Worm (Caenorhabditis elegans) whole organism, late embryonic: ENCODE data around the gene mev-1.

Source experiments
- ama-1 ChIP-seq: fragments of 150-350 bp; optimal IDR thresholded peaks from 2 replicates; lab custom pipeline; 2014
- ceh-31 ChIP-seq: sonication (generic microtip); optimal IDR thresholded peaks from 2 replicates; lab custom pipeline; 2016; ENCODE audit warnings: missing genetic modification characterization, missing compliant biosample characterization
- ceh-45 ChIP-seq: fragments of 200-800 bp; sonication (Bioruptor generic); IDR thresholded peaks from 2 replicates; pipeline ENCODE4 v1.3.6; 2022; ENCODE audit warnings: missing genetic modification reagents, missing genetic modification characterization, missing compliant biosample characterization
- ceh-6 ChIP-seq: fragments of 200-800 bp; sonication (Bioruptor generic); optimal IDR thresholded peaks from 2 replicates; lab custom pipeline; 2018; ENCODE audit warnings: mild to moderate bottlenecking, missing genetic modification characterization, missing compliant biosample characterization
- dmd-4 ChIP-seq: sonication (generic microtip); optimal IDR thresholded peaks from 2 replicates; lab custom pipeline; 2016; ENCODE audit warnings: borderline replicate concordance, missing genetic modification characterization, missing compliant biosample characterization
- elt-2 ChIP-seq: sonication (generic microtip); optimal IDR thresholded peaks from 2 replicates; lab custom pipeline; 2016; ENCODE audit warnings: missing genetic modification reagents, missing genetic modification characterization, missing compliant biosample characterization
- pha-4 ChIP-seq: fragments of 150-350 bp; optimal IDR thresholded peaks from 2 replicates; lab custom pipeline; 2018; ENCODE audit warnings: missing biosample characterization, missing genetic modification reagents, missing genetic modification characterization
- pros-1 ChIP-seq: fragments of 150-350 bp; optimal IDR thresholded peaks from 2 replicates; lab custom pipeline; 2014; ENCODE audit warnings: missing biosample characterization, missing genetic modification reagents, missing genetic modification characterization
- rnt-1 ChIP-seq: sonication (generic microtip); optimal IDR thresholded peaks from 2 replicates; lab custom pipeline; 2016; ENCODE audit warnings: missing genetic modification characterization, missing compliant biosample characterization
- sdc-2 ChIP-seq: sonication (generic microtip); optimal IDR thresholded peaks from 2 replicates; lab custom pipeline; 2016; ENCODE audit warnings: missing genotype, missing genetic modification characterization, missing compliant biosample characterization
- tbx-2 ChIP-seq: sonication (generic microtip); optimal IDR thresholded peaks from 2 replicates; lab custom pipeline; 2016; ENCODE audit warnings: missing genetic modification characterization, missing compliant biosample characterization
- unc-3 ChIP-seq, 2 experiments: fragments of 200-800 bp in 1 of 2; sonication (Bioruptor generic) in 1 of 2; sonication (generic microtip) in 1 of 2; conservative IDR thresholded peaks in 1 of 2; optimal IDR thresholded peaks in 1 of 2; 2 replicates each; pipeline versions ENCODE4 v1.3.6 to Lab custom; 2016 to 2022; ENCODE audit warnings: missing compliant biosample characterization in 2 of 2, missing genetic modification characterization in 2 of 2, missing genetic modification reagents in 1 of 2

- TF ChIP-seq ceh-6, result no peak
- TF ChIP-seq ama-1 (lab: Kevin White, UChicago), result no peak
- TF ChIP-seq ceh-31, result no peak
- no peak for TF ChIP-seq pros-1 (tag; lab: Kevin White, UChicago)
- no peak for TF ChIP-seq dmd-4 (tag; lab: Kevin White, UChicago)
- TF ChIP-seq sdc-2 (tag; lab: Kevin White, UChicago), result no peak
- no peak for TF ChIP-seq pha-4 (tag; lab: Kevin White, UChicago)
- TF ChIP-seq unc-3 (GFP tag; conservative IDR thresholded peaks at IDR 0.05; lab: Robert Waterston, UW), result no peak
- no peak for TF ChIP-seq unc-3 (tag; optimal IDR thresholded peaks at IDR 0.05; lab: Kevin White, UChicago)
- TF ChIP-seq ceh-45 (GFP tag; lab: Robert Waterston, UW), result no peak
- no peak for TF ChIP-seq rnt-1 (tag; lab: Kevin White, UChicago)
- no peak for TF ChIP-seq tbx-2 (tag; lab: Kevin White, UChicago)
- TF ChIP-seq elt-2 (tag; lab: Kevin White, UChicago), result no peak
These were observed 39.2 kb upstream of the mev-1 start, which contains the start of gene vglu-2 for ce11 chrIII:10294837-10295236.
